Worm (Caenorhabditis elegans): ENCODE results near the gene akt-1.

akt-1 gene

ce11 chrV:10237959-10238444 lies 10.7 kb upstream of the akt-1 start (continued):
- TF ChIP-seq T07F8.4 (tag; optimal IDR thresholded peaks at IDR 0.05) (no peak), lin-26 (GFP tag; IDR thresholded peaks at IDR 0.05) (peak; percentile 64), dpff-1 (tag; optimal IDR thresholded peaks at IDR 0.05) (peak; percentile 93), egl-44 (GFP tag; IDR thresholded peaks at IDR 0.05) (no peak), nfyb-1 (GFP tag; IDR thresholded peaks at IDR 0.05) (0 out of 2 replicates have a peak, but pooled peaks have one; percentile 64), zim-3 (tag; optimal IDR thresholded peaks at IDR 0.05) (peak; percentile 4), xnd-1 (tag; optimal IDR thresholded peaks at IDR 0.05) (peak; percentile 28), bed-1 (GFP tag; IDR thresholded peaks at IDR 0.05) (0 out of 2 replicates have a peak, but pooled peaks have one; percentile 51), madf-6 (GFP tag; IDR thresholded peaks at IDR 0.05) (peak; percentile 75)

ce11 chrV:10238665-10239064 lies 10.0 kb upstream of the akt-1 start, which contains the start of gene fubl-1:
Gene fubl-1 (minus strand): TSS chrV:10238866.
- TF ChIP-seq lin-26 (GFP tag; IDR thresholded peaks at IDR 0.05) = 0 out of 2 replicates have a peak, but pooled peaks have one; percentile 7
- no peak for TF ChIP-seq T07F8.4 (tag; optimal IDR thresholded peaks at IDR 0.05)
- TF ChIP-seq aptf-2 (GFP tag; conservative IDR thresholded peaks at IDR 0.05) = 0 out of 2 replicates have a peak, but pooled peaks have one; percentile 13
- TF ChIP-seq lsy-27 (tag; optimal IDR thresholded peaks at IDR 0.05; ENCODE audit: borderline replicate concordance, insufficient read depth) = no peak
- TF ChIP-seq madf-3 (GFP tag; IDR thresholded peaks at IDR 0.05) = peak; percentile 97
- peak; percentile 76 for TF ChIP-seq lsl-1 (GFP tag; optimal IDR thresholded peaks at IDR 0.05)
- no peak for TF ChIP-seq hmg-20 (GFP tag; IDR thresholded peaks at IDR 0.05)
- peak; percentile 14 for TF ChIP-seq efl-1 (GFP tag; optimal IDR thresholded peaks at IDR 0.05)
- TF ChIP-seq rpc-1 (optimal IDR thresholded peaks at IDR 0.05) = no peak
- TF ChIP-seq rpc-1 (tag; optimal IDR thresholded peaks at IDR 0.05) = no peak
- peak; percentile 71 for TF ChIP-seq madf-8 (GFP tag; conservative IDR thresholded peaks at IDR 0.05)
- peak; percentile 64; the same call in 1 of the 2 replicates for TF ChIP-seq madf-6 (GFP tag; IDR thresholded peaks at IDR 0.05)
- TF ChIP-seq ztf-28 (GFP tag; IDR thresholded peaks at IDR 0.05) = 0 out of 2 replicates have a peak, but pooled peaks have one; percentile 48
- peak; percentile 17 for TF ChIP-seq xnd-1 (tag; optimal IDR thresholded peaks at IDR 0.05)
- peak; percentile 49; the same call in 1 of the 2 replicates for TF ChIP-seq D2030.7 (GFP tag; IDR thresholded peaks at IDR 0.05)
- TF ChIP-seq ceh-91 (GFP tag; IDR thresholded peaks at IDR 0.05) = peak; percentile 68
- TF ChIP-seq mcd-1 (GFP tag; IDR thresholded peaks at IDR 0.05) = peak; percentile 61
- TF ChIP-seq hmg-1.2 (GFP tag; IDR thresholded peaks at IDR 0.05) = peak; percentile 29; the same call in 1 of the 2 replicates
- peak; percentile 65 for TF ChIP-seq dox-1 (GFP tag; IDR thresholded peaks at IDR 0.05)
- TF ChIP-seq nfya-2 (GFP tag; IDR thresholded peaks at IDR 0.05) = no peak

ce11 chrV:10239861-10240260 lies 8.8 kb upstream of the akt-1 start, which contains the start of gene fipr-8:
Gene fipr-8 (minus strand): TSS chrV:10239961.
- TF ChIP-seq mxl-1 (tag; optimal IDR thresholded peaks at IDR 0.05) = no peak

- no peak for TF ChIP-seq zfh-2 (GFP tag; conservative IDR thresholded peaks at IDR 0.05)
Observed at ce11 chrV:10241121-10241803, 7.4 kb upstream of the akt-1 start, which contains the start of the genes C12D8.21 and col-148. Gene C12D8.21 (minus strand): TSS chrV:10241188. Gene col-148 (plus strand): TSS chrV:10241753.

ce11 chrV:10243105-10243504 lies 5.6 kb upstream of the akt-1 start, which contains the start of gene C12D8.9:
Gene C12D8.9 (minus strand): TSS chrV:10243205.
- TF ChIP-seq him-1 (tag; optimal IDR thresholded peaks at IDR 0.05) (no peak), rec-8 (tag; optimal IDR thresholded peaks at IDR 0.05) (no peak), let-607 (tag; optimal IDR thresholded peaks at IDR 0.05) (no peak), aptf-3 (GFP tag; IDR thresholded peaks at IDR 0.05) (no peak), repo-1 (tag; optimal IDR thresholded peaks at IDR 0.05) (no peak), sea-2 (GFP tag; IDR thresholded peaks at IDR 0.05) (no peak), ztf-26 (tag; optimal IDR thresholded peaks at IDR 0.05) (no peak), snpc-3.4 (tag; optimal IDR thresholded peaks at IDR 0.05) (no peak), fkh-3 (tag; optimal IDR thresholded peaks at IDR 0.05) (no peak), hsf-1 (GFP tag; IDR thresholded peaks at IDR 0.05) (no peak), nfya-2 (GFP tag; IDR thresholded peaks at IDR 0.05) (no peak), pbrm-1 (GFP tag; IDR thresholded peaks at IDR 0.05) (no peak), athp-1 (tag; optimal IDR thresholded peaks at IDR 0.05) (no peak), egl-44 (GFP tag; IDR thresholded peaks at IDR 0.05) (no peak)

Data from whole organism, young adult.